Fruit fly (Drosophila melanogaster) whole organism, embryonic: ENCODE data around the gene Lcp65Ad.

Source experiments
- Ada2b ChIP-seq: fragments of 200-800 bp; sonication (Bioruptor generic); IDR thresholded peaks from 2 replicates; pipeline ENCODE4 v1.3.6; 2022; ENCODE audit warnings: missing biosample characterization, missing genetic modification characterization
- Bteb2 ChIP-seq: fragments of 200-800 bp; sonication (Bioruptor generic); optimal IDR thresholded peaks from 2 replicates; lab custom pipeline; 2016; ENCODE audit warnings: missing biosample characterization, missing genetic modification characterization
- CG10366 ChIP-seq: fragments of 200-800 bp; sonication (Bioruptor generic); IDR thresholded peaks from 2 replicates; pipeline ENCODE4 v1.3.6; 2022; ENCODE audit warnings: missing biosample characterization, missing genetic modification characterization
- CG11398 ChIP-seq: fragments of 200-800 bp; sonication (Bioruptor generic); optimal IDR thresholded peaks from 2 replicates; lab custom pipeline; 2016; ENCODE audit warnings: missing biosample characterization, missing genetic modification characterization
- CG12155 ChIP-seq: fragments of 200-800 bp; sonication (Bioruptor generic); optimal IDR thresholded peaks from 3 replicates; lab custom pipeline; 2016; ENCODE audit warnings: missing biosample characterization, missing genetic modification characterization
- CG12391 ChIP-seq: fragments of 200-800 bp; sonication (Bioruptor generic); optimal IDR thresholded peaks from 3 replicates; lab custom pipeline; 2018; ENCODE audit warnings: missing biosample characterization, mild to moderate bottlenecking, missing genetic modification characterization, moderate library complexity
- CG13894 ChIP-seq: fragments of 200-800 bp; sonication (Bioruptor generic); optimal IDR thresholded peaks from 3 replicates; lab custom pipeline; 2018; ENCODE audit warnings: missing biosample characterization, mild to moderate bottlenecking, missing genetic modification characterization, moderate library complexity
- CG14014 ChIP-seq: fragments of 200-800 bp; sonication (Bioruptor generic); IDR thresholded peaks from 2 replicates; pipeline ENCODE4 v1.3.6; 2022; ENCODE audit warnings: missing biosample characterization, missing genetic modification characterization
- CG1529 ChIP-seq: fragments of 200-800 bp; sonication (Bioruptor generic); optimal IDR thresholded peaks from 3 replicates; lab custom pipeline; 2018; ENCODE audit warnings: missing biosample characterization, missing genetic modification characterization
- CG18262 ChIP-seq: fragments of 200-800 bp; optimal IDR thresholded peaks from 3 replicates; lab custom pipeline; 2019; ENCODE audit warnings: missing biosample characterization, mild to moderate bottlenecking, missing genetic modification characterization, moderate library complexity
- CG18619 ChIP-seq: fragments of 200-800 bp; sonication (Bioruptor generic); optimal IDR thresholded peaks from 3 replicates; lab custom pipeline; 2017; ENCODE audit warnings: missing biosample characterization, mild to moderate bottlenecking, missing genetic modification characterization
- CG30020 ChIP-seq: fragments of 200-800 bp; optimal IDR thresholded peaks from 2 replicates; lab custom pipeline; 2019; ENCODE audit warnings: missing biosample characterization, mild to moderate bottlenecking, missing genetic modification characterization, moderate library complexity
- CG32532 ChIP-seq: fragments of 200-800 bp; sonication (Bioruptor generic); IDR thresholded peaks from 2 replicates; pipeline ENCODE4 v1.3.6; 2022; ENCODE audit warnings: missing biosample characterization, missing genetic modification characterization
- CG34224 ChIP-seq: fragments of 200-800 bp; sonication (Bioruptor generic); IDR thresholded peaks from 3 replicates; pipeline ENCODE4 v1.3.6; 2022; ENCODE audit warnings: missing biosample characterization, missing genetic modification characterization; ENCODE audit not compliant: partially characterized antibody
- CG4282 ChIP-seq: fragments of 200-800 bp; sonication (Bioruptor generic); optimal IDR thresholded peaks from 2 replicates; lab custom pipeline; 2016; ENCODE audit warnings: missing biosample characterization, missing genetic modification characterization
- CG4360 ChIP-seq: fragments of 200-800 bp; sonication (Bioruptor generic); IDR thresholded peaks from 2 replicates; pipeline ENCODE4 v1.3.6; 2022; ENCODE audit warnings: missing biosample characterization, missing genetic modification characterization
- CG6765 ChIP-seq: fragments of 200-800 bp; sonication (Bioruptor generic); optimal IDR thresholded peaks from 3 replicates; lab custom pipeline; 2017; ENCODE audit warnings: missing biosample characterization, mild to moderate bottlenecking, missing genetic modification characterization
- CG6791 ChIP-seq: fragments of 200-800 bp; sonication (Bioruptor generic); IDR thresholded peaks from 3 replicates; pipeline ENCODE4 v1.3.6; 2022; ENCODE audit warnings: missing biosample characterization, missing genetic modification characterization; ENCODE audit not compliant: partially characterized antibody
- CG8281 ChIP-seq: fragments of 200-800 bp; sonication (Bioruptor generic); optimal IDR thresholded peaks from 2 replicates; lab custom pipeline; 2018; ENCODE audit warnings: missing biosample characterization, mild to moderate bottlenecking, missing genetic modification characterization, moderate library complexity
- CG9817 ChIP-seq: fragments of 200-800 bp; sonication (Bioruptor generic); optimal IDR thresholded peaks from 2 replicates; lab custom pipeline; 2018; ENCODE audit warnings: missing biosample characterization, mild to moderate bottlenecking, missing genetic modification characterization, moderate library complexity
- CTCF ChIP-seq: fragments of 200-800 bp; sonication (Bioruptor generic); optimal IDR thresholded peaks from 2 replicates; lab custom pipeline; 2017; ENCODE audit warnings: missing biosample characterization, mild to moderate bottlenecking, missing genetic modification characterization, moderate library complexity
- Ets97D ChIP-seq: fragments of 200-800 bp; sonication (Bioruptor generic); optimal IDR thresholded peaks from 3 replicates; lab custom pipeline; 2016; ENCODE audit warnings: missing biosample characterization, missing genetic modification characterization
- Fer1 ChIP-seq: fragments of 200-800 bp; sonication (Bioruptor generic); optimal IDR thresholded peaks from 2 replicates; lab custom pipeline; 2017; ENCODE audit warnings: missing biosample characterization, mild to moderate bottlenecking, missing genetic modification characterization
- HmgZ ChIP-seq: fragments of 200-800 bp; sonication (Bioruptor generic); optimal IDR thresholded peaks from 2 replicates; lab custom pipeline; 2018; ENCODE audit warnings: missing biosample characterization, mild to moderate bottlenecking, missing genetic modification characterization
- Hr78 ChIP-seq, 2 experiments: fragments of 200-800 bp in 1 of 2; fragments of >200 bp in 1 of 2; sonication (Bioruptor generic) in 1 of 2; optimal IDR thresholded peaks; 2 replicates each; lab custom pipeline; 2017 to 2019; ENCODE audit warnings: missing biosample characterization in 2 of 2, missing genetic modification characterization in 2 of 2, mild to moderate bottlenecking in 1 of 2, moderate library complexity in 1 of 2
- Mad ChIP-seq: fragments of 200-800 bp; sonication (Bioruptor generic); optimal IDR thresholded peaks from 2 replicates; lab custom pipeline; 2016; ENCODE audit warnings: missing biosample characterization, missing genetic modification characterization
- Mes4 ChIP-seq: fragments of 200-800 bp; sonication (Bioruptor generic); optimal IDR thresholded peaks from 2 replicates; lab custom pipeline; 2016; ENCODE audit warnings: missing biosample characterization, missing genetic modification characterization
- Neu2 ChIP-seq: fragments of 200-800 bp; sonication (Bioruptor generic); optimal IDR thresholded peaks from 3 replicates; lab custom pipeline; 2016; ENCODE audit warnings: missing biosample characterization, missing genetic modification characterization, borderline replicate concordance
- Pdp1 ChIP-seq, 2 experiments: fragments of 200-800 bp; sonication (Bioruptor generic); optimal IDR thresholded peaks; 3 replicates each; lab custom pipeline; 2016; ENCODE audit warnings: missing biosample characterization in 2 of 2, missing genetic modification characterization in 2 of 2, mild to moderate bottlenecking in 1 of 2, moderate library complexity in 1 of 2
- Sin3A ChIP-seq: fragments of >200 bp; optimal IDR thresholded peaks from 2 replicates; lab custom pipeline; 2018
- Sox100B ChIP-seq: fragments of 200-800 bp; sonication (Bioruptor generic); optimal IDR thresholded peaks from 3 replicates; lab custom pipeline; 2018; ENCODE audit warnings: missing biosample characterization, mild to moderate bottlenecking, missing genetic modification characterization
- Stat92E ChIP-seq, 3 experiments: fragments of >200 bp in 2 of 3; fragments of 200-800 bp in 1 of 3; sonication (Bioruptor generic) in 1 of 3; optimal IDR thresholded peaks; 2 replicates each; lab custom pipeline; 2017 to 2019; ENCODE audit warnings: missing biosample characterization in 3 of 3, missing genetic modification characterization in 3 of 3, mild to moderate bottlenecking in 1 of 3, moderate library complexity in 1 of 3
- YL-1 ChIP-seq: fragments of 200-800 bp; sonication (Bioruptor generic); optimal IDR thresholded peaks from 3 replicates; lab custom pipeline; 2017; ENCODE audit warnings: missing biosample characterization, mild to moderate bottlenecking, missing genetic modification characterization
- bowl ChIP-seq: fragments of 200-800 bp; sonication (Bioruptor generic); IDR thresholded peaks from 2 replicates; pipeline ENCODE4 v1.3.6; 2022; ENCODE audit warnings: missing biosample characterization, missing genetic modification characterization
- cg ChIP-seq: fragments of 200-800 bp; sonication (Bioruptor generic); optimal IDR thresholded peaks from 3 replicates; lab custom pipeline; 2019; ENCODE audit warnings: missing biosample characterization, mild to moderate bottlenecking, missing genetic modification characterization, moderate library complexity
- corto ChIP-seq: fragments of 200-800 bp; sonication (Bioruptor generic); optimal IDR thresholded peaks from 2 replicates; lab custom pipeline; 2016; ENCODE audit warnings: missing biosample characterization, mild to moderate bottlenecking, missing genetic modification characterization, moderate library complexity
- gcm2 ChIP-seq: fragments of 200-800 bp; sonication (Bioruptor generic); optimal IDR thresholded peaks from 2 replicates; lab custom pipeline; 2016; ENCODE audit warnings: missing biosample characterization, missing genetic modification characterization
- gfzf ChIP-seq: fragments of 200-800 bp; sonication (Bioruptor generic); optimal IDR thresholded peaks from 2 replicates; lab custom pipeline; 2016; ENCODE audit warnings: missing biosample characterization, mild to moderate bottlenecking, missing genetic modification characterization, moderate library complexity
- grau ChIP-seq: fragments of 200-800 bp; optimal IDR thresholded peaks from 3 replicates; lab custom pipeline; 2019; ENCODE audit warnings: missing biosample characterization, mild to moderate bottlenecking, missing genetic modification characterization, moderate library complexity
- hb ChIP-seq: fragments of 200-800 bp; sonication (Bioruptor generic); IDR thresholded peaks from 3 replicates; pipeline ENCODE4 v1.3.6; 2022; ENCODE audit warnings: missing biosample characterization, missing genetic modification characterization; ENCODE audit not compliant: partially characterized antibody
- knrl ChIP-seq: fragments of 200-800 bp; sonication (Bioruptor generic); IDR thresholded peaks from 3 replicates; pipeline ENCODE4 v1.3.6; 2022; ENCODE audit warnings: missing biosample characterization, missing genetic modification characterization; ENCODE audit not compliant: partially characterized antibody
- maf-S ChIP-seq: fragments of 200-800 bp; sonication (Bioruptor generic); optimal IDR thresholded peaks from 2 replicates; lab custom pipeline; 2016; ENCODE audit warnings: missing biosample characterization, missing genetic modification characterization
- nerfin-1 ChIP-seq: fragments of 200-800 bp; sonication (Bioruptor generic); optimal IDR thresholded peaks from 3 replicates; lab custom pipeline; 2019; ENCODE audit warnings: missing biosample characterization, mild to moderate bottlenecking, missing genetic modification characterization, moderate library complexity
- shn ChIP-seq: fragments of 200-800 bp; sonication (Bioruptor generic); optimal IDR thresholded peaks from 3 replicates; lab custom pipeline; 2016; ENCODE audit warnings: missing biosample characterization, missing genetic modification characterization
- sr ChIP-seq: fragments of 200-800 bp; sonication (Bioruptor generic); IDR thresholded peaks from 3 replicates; pipeline ENCODE4 v1.3.6; 2022; ENCODE audit warnings: missing biosample characterization, missing genetic modification characterization
- tgo ChIP-seq: fragments of 200-800 bp; sonication (Bioruptor generic); IDR thresholded peaks from 3 replicates; pipeline ENCODE4 v1.3.6; 2022; ENCODE audit warnings: missing biosample characterization, missing genetic modification characterization
- vvl ChIP-seq: fragments of 200-800 bp; sonication (Bioruptor generic); IDR thresholded peaks from 2 replicates; pipeline ENCODE4 v1.3.6; 2022; ENCODE audit warnings: missing biosample characterization, missing genetic modification characterization
- z ChIP-seq: fragments of 200-800 bp; sonication (Bioruptor generic); IDR thresholded peaks from 3 replicates; pipeline ENCODE4 v1.3.6; 2022; ENCODE audit warnings: missing biosample characterization, missing genetic modification characterization

Lcp65Ad gene

DNA sequence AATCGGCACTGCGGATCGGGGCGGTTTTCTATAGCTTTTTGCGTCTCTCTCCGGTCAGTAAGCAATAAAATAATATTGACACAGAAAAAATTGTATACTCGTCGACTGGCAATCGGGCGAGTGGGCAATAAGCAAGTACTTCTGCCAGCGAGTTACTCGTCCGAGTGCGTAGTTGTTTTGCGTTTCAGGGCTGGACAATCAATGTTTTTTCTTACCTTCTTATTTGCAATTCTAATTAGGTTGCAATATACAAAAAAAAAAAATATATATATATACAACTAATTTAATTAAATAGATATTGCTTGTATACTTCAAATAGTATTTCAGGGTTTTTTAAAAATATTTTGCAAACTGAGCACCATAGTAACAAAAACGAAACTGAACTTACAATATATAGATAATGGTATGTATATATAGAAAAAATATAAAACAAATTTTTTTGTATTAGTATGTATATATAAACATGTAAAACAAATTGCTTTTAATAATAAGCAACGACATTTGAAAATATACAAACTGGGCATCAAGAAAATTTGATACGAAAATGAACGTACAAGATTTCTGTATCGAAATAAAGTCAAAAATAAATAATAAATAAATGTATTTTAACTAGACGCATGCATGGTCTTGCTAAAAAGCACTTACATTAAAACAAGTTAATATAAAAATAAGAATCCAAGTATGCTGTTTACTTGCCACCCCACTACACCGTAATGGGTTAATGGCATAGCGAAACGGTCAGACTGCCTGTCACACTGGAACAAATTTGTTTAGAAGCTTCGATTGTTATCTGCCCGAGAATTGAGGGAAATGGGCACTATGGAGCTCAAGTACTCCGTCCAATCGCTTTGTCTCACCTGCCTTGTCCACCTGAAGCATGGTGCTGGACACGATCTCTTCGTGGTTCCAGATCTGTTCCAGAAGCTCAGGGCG is 46.1 kb downstream of the Lcp65Ad start, which contains the start of the genes D19A and CG7386 (continued):
- TF ChIP-seq YL-1 (GFP tag; lab: Kevin White, UChicago) (peak; percentile 52), Mes4 (no peak), CG4360 (GFP tag; lab: Robert Waterston, UW) (no peak), nerfin-1 (peak; percentile 16), Sox100B (GFP tag; lab: Kevin White, UChicago) (peak; percentile 53), CG12155 (peak; percentile 100), CG6765 (peak; percentile 3), Hr78 (GFP tag; optimal IDR thresholded peaks at IDR 0.05; lab: Kevin White, UChicago) (no peak), gcm2 (peak; percentile 49), CG8281 (tag; lab: Kevin White, UChicago) (no peak), HmgZ (tag; lab: Kevin White, UChicago) (peak; percentile 46), Neu2 (GFP tag; lab: Kevin White, UChicago) (no peak), vvl (peak; percentile 97), maf-S (peak; percentile 29), Stat92E (GFP tag; optimal IDR thresholded peaks at IDR 0.05; lab: Kevin White, UChicago) (no peak), sr (GFP tag; lab: Robert Waterston, UW) (0 out of 3 replicates have a peak, but pooled peaks have one; percentile 8), Fer1 (GFP tag; lab: Kevin White, UChicago) (peak; percentile 60), CG12391 (peak; percentile 73), Ets97D (GFP tag; lab: Kevin White, UChicago) (peak; percentile 57), grau (peak; percentile 49), CG9817 (tag; lab: Kevin White, UChicago) (peak; percentile 58), knrl (GFP tag; lab: Robert Waterston, UW) (peak; percentile 39; the same call in 2 of the 3 replicates), Mad (peak; percentile 16), CG18619 (peak; percentile 12), CG11398 (GFP tag; lab: Kevin White, UChicago) (no peak), CG32532 (peak; percentile 80), Pdp1 (GFP tag; optimal IDR thresholded peaks at IDR 0.05; lab: Kevin White, UChicago) (peak; percentile 30 to 41), CG1529 (GFP tag; lab: Kevin White, UChicago) (no peak), hb (GFP tag; lab: Robert Waterston, UW) (no peak), shn (peak; percentile 50), CG34224 (GFP tag; lab: Robert Waterston, UW) (no peak; the same call in 2 of the 3 replicates), CTCF (GFP tag; lab: Kevin White, UChicago) (no peak), CG14014 (GFP tag; lab: Robert Waterston, UW) (peak; percentile 63; the same call in 1 of the 2 replicates), Bteb2 (GFP tag; lab: Kevin White, UChicago) (peak; percentile 50), CG6791 (GFP tag; lab: Robert Waterston, UW) (peak; percentile 41; the same call in 1 of the 3 replicates), bowl (GFP tag; lab: Robert Waterston, UW) (peak; percentile 56), CG30020 (peak; percentile 29), cg (GFP tag; lab: Kevin White, UChicago) (peak; percentile 24), tgo (GFP tag; lab: Robert Waterston, UW) (peak; percentile 45), Sin3A (lab: Kevin White, UChicago) (no peak), Ada2b (GFP tag; lab: Robert Waterston, UW) (peak; percentile 59), CG13894 (tag; lab: Kevin White, UChicago) (peak; percentile 34), CG10366 (GFP tag; lab: Robert Waterston, UW) (peak; percentile 56), CG4282 (GFP tag; lab: Kevin White, UChicago) (no peak), z (GFP tag; lab: Robert Waterston, UW) (no peak), gfzf (peak; percentile 8), corto (GFP tag; lab: Kevin White, UChicago) (no peak), CG18262 (tag; lab: Kevin White, UChicago) (peak; percentile 62)
